Worm (Caenorhabditis elegans) whole organism, late embryonic: ENCODE results near the gene cpx-2.

Experiments used
- ets-4 ChIP-seq: sonication (generic microtip); optimal IDR thresholded peaks from 2 replicates; lab custom pipeline; 2016; ENCODE audit warnings: missing genetic modification characterization, missing compliant biosample characterization
- hlh-15 ChIP-seq: sonication (generic microtip); optimal IDR thresholded peaks from 2 replicates; lab custom pipeline; 2016; ENCODE audit warnings: missing genetic modification characterization, missing compliant biosample characterization
- pqm-1 ChIP-seq: sonication (generic microtip); optimal IDR thresholded peaks from 2 replicates; lab custom pipeline; 2016; ENCODE audit warnings: missing genetic modification characterization, missing compliant biosample characterization
- ztf-16 ChIP-seq: sonication (generic microtip); optimal IDR thresholded peaks from 2 replicates; lab custom pipeline; 2017; ENCODE audit warnings: missing genetic modification characterization, missing compliant biosample characterization

- TF ChIP-seq hlh-15 (tag; lab: Kevin White, UChicago) (no peak), ztf-16 (tag; lab: Kevin White, UChicago) (no peak), ets-4 (tag; lab: Kevin White, UChicago) (no peak), pqm-1 (tag; lab: Kevin White, UChicago) (no peak)
Observed at ce11 chrX:13082326-13082725, 11.3 kb upstream of the cpx-2 start, which contains the start of gene str-10.
